Fruit fly (Drosophila melanogaster) whole organism, embryonic: ENCODE data around the gene CG34309.
A peak's percentile ranks its signal among the peaks of the same experiment; 100 is the strongest.

Experiments used
- Abd-B ChIP-seq: fragments of 200-800 bp; sonication (Bioruptor generic); optimal IDR thresholded peaks from 2 replicates; lab custom pipeline; 2018; ENCODE audit warnings: missing biosample characterization, mild to moderate bottlenecking, missing genetic modification characterization, moderate library complexity
- Atf3 ChIP-seq: fragments of 200-800 bp; sonication (Bioruptor generic); optimal IDR thresholded peaks from 3 replicates; lab custom pipeline; 2016; ENCODE audit warnings: missing biosample characterization, missing genetic modification characterization
- Atf6 ChIP-seq: fragments of 200-800 bp; sonication (Bioruptor generic); IDR thresholded peaks from 2 replicates; pipeline ENCODE4 v1.3.6; 2022; ENCODE audit warnings: missing biosample characterization, missing genetic modification characterization
- B-H1 ChIP-seq: fragments of 200-800 bp; sonication (Bioruptor generic); IDR thresholded peaks from 3 replicates; pipeline ENCODE4 v1.3.6; 2022; ENCODE audit warnings: missing biosample characterization, missing genetic modification characterization
- CG10366 ChIP-seq: fragments of 200-800 bp; sonication (Bioruptor generic); IDR thresholded peaks from 2 replicates; pipeline ENCODE4 v1.3.6; 2022; ENCODE audit warnings: missing biosample characterization, missing genetic modification characterization
- CG11085 ChIP-seq: fragments of 200-800 bp; sonication (Bioruptor generic); IDR thresholded peaks from 2 replicates; pipeline ENCODE4 v1.3.6; 2022; ENCODE audit warnings: missing biosample characterization, missing genetic modification characterization
- CG11093 ChIP-seq: fragments of 200-800 bp; sonication (Bioruptor generic); IDR thresholded peaks from 3 replicates; pipeline ENCODE4 v1.3.6; 2022; ENCODE audit warnings: missing biosample characterization, missing genetic modification characterization
- CG13894 ChIP-seq: fragments of 200-800 bp; sonication (Bioruptor generic); optimal IDR thresholded peaks from 3 replicates; lab custom pipeline; 2018; ENCODE audit warnings: missing biosample characterization, mild to moderate bottlenecking, missing genetic modification characterization, moderate library complexity
- CG2120 ChIP-seq: fragments of 200-800 bp; sonication (Bioruptor generic); optimal IDR thresholded peaks from 3 replicates; lab custom pipeline; 2016; ENCODE audit warnings: missing biosample characterization, missing genetic modification characterization
- CG2129 ChIP-seq: fragments of 200-800 bp; sonication (Bioruptor generic); IDR thresholded peaks from 2 replicates; pipeline ENCODE4 v1.3.6; 2022; ENCODE audit warnings: missing biosample characterization, missing genetic modification characterization; ENCODE audit not compliant: partially characterized antibody
- CG2678 ChIP-seq: fragments of 200-800 bp; sonication (Bioruptor generic); optimal IDR thresholded peaks from 3 replicates; lab custom pipeline; 2019; ENCODE audit warnings: missing biosample characterization, mild to moderate bottlenecking, missing genetic modification characterization, moderate library complexity
- CG3163 ChIP-seq: fragments of 200-800 bp; sonication (Bioruptor generic); optimal IDR thresholded peaks from 3 replicates; lab custom pipeline; 2016; ENCODE audit warnings: missing biosample characterization, missing genetic modification characterization
- CG4360 ChIP-seq: fragments of 200-800 bp; sonication (Bioruptor generic); IDR thresholded peaks from 2 replicates; pipeline ENCODE4 v1.3.6; 2022; ENCODE audit warnings: missing biosample characterization, missing genetic modification characterization
- CG6683 ChIP-seq: fragments of 200-800 bp; sonication (Bioruptor generic); optimal IDR thresholded peaks from 2 replicates; lab custom pipeline; 2017; ENCODE audit warnings: missing biosample characterization, mild to moderate bottlenecking, missing genetic modification characterization, missing genetic modification reagents
- CG6765 ChIP-seq: fragments of 200-800 bp; sonication (Bioruptor generic); optimal IDR thresholded peaks from 3 replicates; lab custom pipeline; 2017; ENCODE audit warnings: missing biosample characterization, mild to moderate bottlenecking, missing genetic modification characterization
- CG8388 ChIP-seq: fragments of 200-800 bp; sonication (Bioruptor generic); optimal IDR thresholded peaks from 2 replicates; lab custom pipeline; 2019; ENCODE audit warnings: missing biosample characterization, mild to moderate bottlenecking, missing genetic modification characterization, moderate library complexity
- CG8944 ChIP-seq: fragments of 200-800 bp; sonication (Bioruptor generic); optimal IDR thresholded peaks from 3 replicates; lab custom pipeline; 2016; ENCODE audit warnings: missing biosample characterization, missing genetic modification characterization
- CG9876 ChIP-seq: fragments of 200-800 bp; sonication (Bioruptor generic); optimal IDR thresholded peaks from 2 replicates; lab custom pipeline; 2016; ENCODE audit warnings: missing biosample characterization, missing genetic modification characterization
- Dfd ChIP-seq, 2 experiments: fragments of >200 bp; optimal IDR thresholded peaks; 2 replicates each; lab custom pipeline; 2017; ENCODE audit warnings: missing biosample characterization in 2 of 2, missing genetic modification characterization in 2 of 2
- Dll ChIP-seq: fragments of 200-800 bp; sonication (Bioruptor generic); IDR thresholded peaks from 4 replicates; pipeline ENCODE4 v1.3.6; 2022; ENCODE audit warnings: missing biosample characterization, missing genetic modification characterization; ENCODE audit not compliant: partially characterized antibody
- GATAe ChIP-seq: fragments of 200-800 bp; sonication (Bioruptor generic); conservative IDR thresholded peaks from 2 replicates; pipeline ENCODE4 v1.3.6; 2022; ENCODE audit warnings: missing biosample characterization, missing genetic modification characterization
- Hsf ChIP-seq: fragments of 200-800 bp; sonication (Bioruptor generic); optimal IDR thresholded peaks from 3 replicates; lab custom pipeline; 2016; ENCODE audit warnings: missing biosample characterization, missing genetic modification characterization
- Sox100B ChIP-seq: fragments of 200-800 bp; sonication (Bioruptor generic); optimal IDR thresholded peaks from 3 replicates; lab custom pipeline; 2018; ENCODE audit warnings: missing biosample characterization, mild to moderate bottlenecking, missing genetic modification characterization
- Spps ChIP-seq: fragments of 200-800 bp; sonication (Bioruptor generic); optimal IDR thresholded peaks from 2 replicates; lab custom pipeline; 2018; ENCODE audit warnings: missing biosample characterization, mild to moderate bottlenecking, missing genetic modification characterization
- Ssrp ChIP-seq: fragments of 200-800 bp; sonication (Bioruptor generic); optimal IDR thresholded peaks from 2 replicates; lab custom pipeline; 2018; ENCODE audit warnings: missing biosample characterization, mild to moderate bottlenecking, missing genetic modification characterization, moderate library complexity
- Stat92E ChIP-seq, 3 experiments: fragments of >200 bp in 2 of 3; fragments of 200-800 bp in 1 of 3; sonication (Bioruptor generic) in 1 of 3; optimal IDR thresholded peaks; 2 replicates each; lab custom pipeline; 2017 to 2019; ENCODE audit warnings: missing biosample characterization in 3 of 3, missing genetic modification characterization in 3 of 3, mild to moderate bottlenecking in 1 of 3, moderate library complexity in 1 of 3
- fru ChIP-seq: fragments of >200 bp; optimal IDR thresholded peaks from 2 replicates; lab custom pipeline; 2017
- fu2 ChIP-seq: fragments of 200-800 bp; sonication (Bioruptor generic); optimal IDR thresholded peaks from 2 replicates; lab custom pipeline; 2016; ENCODE audit warnings: missing biosample characterization, missing genetic modification characterization
- gcm ChIP-seq: fragments of 200-800 bp; sonication (Bioruptor generic); optimal IDR thresholded peaks from 2 replicates; lab custom pipeline; 2019; ENCODE audit warnings: missing biosample characterization, mild to moderate bottlenecking, missing genetic modification characterization, moderate library complexity
- gro ChIP-seq: fragments of 200-800 bp; sonication (Bioruptor generic); optimal IDR thresholded peaks from 2 replicates; lab custom pipeline; 2016; ENCODE audit warnings: missing biosample characterization, missing genetic modification characterization
- hth ChIP-seq: fragments of >200 bp; optimal IDR thresholded peaks from 2 replicates; lab custom pipeline; 2017; ENCODE audit warnings: inconsistent platforms
- odd ChIP-seq: fragments of 200-800 bp; sonication (Bioruptor generic); optimal IDR thresholded peaks from 2 replicates; lab custom pipeline; 2017; ENCODE audit warnings: missing biosample characterization, mild to moderate bottlenecking, missing genetic modification characterization
- pb ChIP-seq: fragments of 200-800 bp; sonication (Bioruptor generic); optimal IDR thresholded peaks from 3 replicates; lab custom pipeline; 2016; ENCODE audit warnings: missing biosample characterization, missing genetic modification characterization
- prd ChIP-seq, 3 experiments: fragments of >200 bp in 2 of 3; fragments of 200-800 bp in 1 of 3; sonication (Bioruptor generic) in 1 of 3; optimal IDR thresholded peaks in 2 of 3; IDR thresholded peaks in 1 of 3; 2 replicates in 2 of 3; 3 replicates in 1 of 3; pipeline versions ENCODE4 v1.3.6 to Lab custom; 2017 to 2022; ENCODE audit warnings: missing biosample characterization in 1 of 3, missing genetic modification characterization in 1 of 3
- row ChIP-seq: fragments of 200-800 bp; sonication (Bioruptor generic); IDR thresholded peaks from 3 replicates; pipeline ENCODE4 v1.3.6; 2022; ENCODE audit warnings: missing biosample characterization, missing genetic modification characterization
- sens ChIP-seq: fragments of 200-800 bp; sonication (Bioruptor generic); peaks from one replicate; lab custom pipeline; 2016; ENCODE audit warnings: missing biosample characterization, missing genetic modification characterization
- sens-2 ChIP-seq: fragments of 200-800 bp; sonication (Bioruptor generic); IDR thresholded peaks from 2 replicates; pipeline ENCODE4 v1.3.6; 2022; ENCODE audit warnings: missing biosample characterization, missing genetic modification characterization
- sqz ChIP-seq: fragments of 200-800 bp; sonication (Bioruptor generic); optimal IDR thresholded peaks from 3 replicates; lab custom pipeline; 2018; ENCODE audit warnings: missing biosample characterization, mild to moderate bottlenecking, missing genetic modification characterization

The CG34309 gene

dm6 chr3R:13382656-13383142 is 10.3 kb downstream of the CG34309 start (continued):
- no peak for TF ChIP-seq prd (optimal IDR thresholded peaks at IDR 0.05; lab: Kevin White, UChicago)
- TF ChIP-seq prd (GFP tag; IDR thresholded peaks at IDR 0.05; lab: Robert Waterston, UW) = peak; percentile 29; the same call in 1 of the 3 replicates
- 0 out of 4 replicates have a peak, but pooled peaks have one; percentile 24 for TF ChIP-seq Dll
- TF ChIP-seq Atf3 (GFP tag; lab: Kevin White, UChicago) = no peak
- TF ChIP-seq Dfd (GFP tag; optimal IDR thresholded peaks at IDR 0.05; lab: Kevin White, UChicago) = no peak
- TF ChIP-seq CG4360 (GFP tag; lab: Robert Waterston, UW) = no peak
- TF ChIP-seq CG13894 (tag; lab: Kevin White, UChicago) = no peak
- TF ChIP-seq Abd-B (GFP tag; lab: Kevin White, UChicago) = no peak
- no peak for TF ChIP-seq hth (lab: Kevin White, UChicago)
- TF ChIP-seq row = peak; percentile 33; the same call in 1 of the 3 replicates
- TF ChIP-seq CG8388 = no peak
- no peak for TF ChIP-seq Stat92E (GFP tag; optimal IDR thresholded peaks at IDR 0.05; lab: Kevin White, UChicago)
- peak; percentile 65 for TF ChIP-seq CG6765 (GFP tag; lab: Kevin White, UChicago)
- TF ChIP-seq CG11085 (GFP tag; lab: Robert Waterston, UW) = no peak
- no peak for TF ChIP-seq Ssrp (tag; lab: Kevin White, UChicago)
- no peak for TF ChIP-seq CG2678 (tag; lab: Kevin White, UChicago)
- TF ChIP-seq CG3163 = peak; percentile 94
- no peak for TF ChIP-seq Hsf (GFP tag; lab: Kevin White, UChicago)
- TF ChIP-seq CG6683 (GFP tag; lab: Kevin White, UChicago) = no peak
- no peak for TF ChIP-seq GATAe (GFP tag; lab: Robert Waterston, UW)
- no peak for TF ChIP-seq gcm (GFP tag; lab: Kevin White, UChicago)
- no peak for TF ChIP-seq Spps (tag; lab: Kevin White, UChicago)
- no peak for TF ChIP-seq CG8944
- no peak for TF ChIP-seq CG11093 (GFP tag; lab: Robert Waterston, UW)
- TF ChIP-seq, all 482 proteins: peak for 79

dm6 chr3R:13385105-13385504 is 12.7 kb downstream of the CG34309 start:
- TF ChIP-seq Sox100B (GFP tag; lab: Kevin White, UChicago) = no peak
- TF ChIP-seq CG9876 = no peak
- TF ChIP-seq Atf6 (GFP tag; lab: Robert Waterston, UW) = no peak
- TF ChIP-seq sens (GFP tag; lab: Kevin White, UChicago) = no peak
- TF ChIP-seq CG2120 = no peak
- TF ChIP-seq sqz (GFP tag; lab: Kevin White, UChicago) = no peak
- TF ChIP-seq fu2 (GFP tag; lab: Kevin White, UChicago) = no peak
- no peak for TF ChIP-seq B-H1 (GFP tag; lab: Robert Waterston, UW)
- no peak for TF ChIP-seq pb (GFP tag; lab: Kevin White, UChicago)
- TF ChIP-seq odd = no peak
- no peak for TF ChIP-seq CG10366
- TF ChIP-seq sens-2 (GFP tag; lab: Robert Waterston, UW) = no peak
- no peak for TF ChIP-seq gro (GFP tag; lab: Kevin White, UChicago)
- no peak for TF ChIP-seq CG2129 (GFP tag; lab: Robert Waterston, UW)
- TF ChIP-seq fru (lab: Kevin White, UChicago) = no peak
